Fruit fly (Drosophila melanogaster): ENCODE results near the gene CG4408.

Gene CG4408

DNA sequence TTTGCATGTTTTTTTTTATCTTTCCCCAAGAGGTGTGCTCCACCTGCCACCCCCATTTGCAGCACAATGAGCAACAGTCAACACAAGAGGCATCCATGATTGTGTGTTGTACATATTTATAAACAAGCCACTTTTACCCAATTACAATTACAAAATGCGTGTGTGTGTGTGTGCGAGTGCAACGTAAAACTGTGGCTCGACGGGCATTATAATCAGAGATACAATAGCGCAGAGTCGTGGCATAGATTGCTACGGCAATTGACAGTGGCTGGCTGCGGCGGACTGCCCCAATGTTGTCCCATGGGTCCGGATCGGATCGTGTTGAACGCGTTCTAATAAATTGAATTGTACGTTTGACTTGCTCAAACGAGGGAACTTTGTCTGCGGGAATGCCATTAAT is 25.1 kb downstream of the CG4408 start:
- no peak for TF ChIP-seq CG13204 (GFP tag; optimal IDR thresholded peaks at IDR 0.05)
- TF ChIP-seq fd96Ca (GFP tag; IDR thresholded peaks at IDR 0.05), result no peak
- no peak for TF ChIP-seq CG14655 (GFP tag; optimal IDR thresholded peaks at IDR 0.05)
- no peak for TF ChIP-seq gl (tag; optimal IDR thresholded peaks at IDR 0.05)
- TF ChIP-seq EcR (GFP tag; optimal IDR thresholded peaks at IDR 0.05), result no peak
- TF ChIP-seq CG8159 (tag; optimal IDR thresholded peaks at IDR 0.05), result no peak
- no peak for TF ChIP-seq Pif1A (GFP tag; optimal IDR thresholded peaks at IDR 0.05)
- TF ChIP-seq rn (GFP tag; IDR thresholded peaks at IDR 0.05), result no peak
- TF ChIP-seq CG9948 (tag; optimal IDR thresholded peaks at IDR 0.05), result no peak
- TF ChIP-seq Pif1B (GFP tag; optimal IDR thresholded peaks at IDR 0.05), result no peak
- no peak for TF ChIP-seq CG4496 (GFP tag; IDR thresholded peaks at IDR 0.05)
- no peak for TF ChIP-seq CG34367 (tag; optimal IDR thresholded peaks at IDR 0.05)

DNA sequence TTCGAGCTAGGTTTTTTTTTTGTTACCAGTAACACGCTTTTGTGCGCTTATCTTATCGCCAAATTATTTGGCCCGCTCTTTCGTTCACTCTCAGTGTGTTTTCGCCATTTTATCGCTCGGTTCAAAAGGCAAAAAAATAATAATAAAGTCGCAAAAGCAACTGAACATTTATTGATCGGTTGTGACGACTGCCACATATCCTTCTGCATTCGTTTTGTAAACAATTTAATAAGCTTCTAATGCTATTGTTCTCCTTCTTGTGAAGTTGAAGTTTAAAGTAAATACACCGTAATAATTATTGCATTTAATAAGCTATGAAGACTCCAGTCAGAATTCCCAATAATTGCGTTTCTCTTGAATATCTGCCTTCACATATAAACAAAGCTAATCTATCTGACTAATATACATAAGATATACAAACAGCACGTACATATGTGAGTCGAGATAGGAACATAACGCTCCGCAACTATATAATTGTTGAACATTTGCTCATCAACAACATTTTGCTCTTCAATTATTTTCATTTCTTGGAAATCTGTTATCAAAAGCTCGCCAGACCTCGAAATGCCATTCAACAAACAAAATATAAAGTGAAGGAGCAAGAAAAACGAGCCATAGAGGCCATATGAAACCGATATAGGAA is 26.1 kb downstream of the CG4408 start:
- TF ChIP-seq CG8301 (tag; optimal IDR thresholded peaks at IDR 0.05), result no peak
- no peak for TF ChIP-seq CG12605 (GFP tag; IDR thresholded peaks at IDR 0.05)
- no peak for TF ChIP-seq CG10348 (GFP tag; IDR thresholded peaks at IDR 0.05)
- TF ChIP-seq Snoo (tag; optimal IDR thresholded peaks at IDR 0.05), result peak; percentile 6

DNA sequence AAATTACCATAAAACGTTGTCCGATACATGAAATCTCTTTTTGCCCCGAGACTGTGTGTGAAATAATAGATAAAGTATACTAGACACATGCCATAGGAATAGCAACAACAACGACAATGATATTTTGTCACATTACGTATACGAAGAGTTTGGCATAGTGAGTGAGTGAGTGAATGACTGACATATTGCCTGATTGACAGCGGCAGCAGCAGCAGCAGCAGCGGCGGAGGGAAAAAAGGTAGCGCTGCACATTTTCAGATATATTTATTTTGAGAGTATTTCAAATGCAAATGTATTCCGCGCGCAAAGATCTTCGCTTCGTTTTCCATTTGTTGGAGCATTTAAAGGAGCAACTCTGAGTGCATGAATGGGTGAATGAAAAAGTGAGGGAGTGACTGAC is 26.9 kb downstream of the CG4408 start:
- TF ChIP-seq CG14655 (GFP tag; optimal IDR thresholded peaks at IDR 0.05) (no peak), EcR (GFP tag; optimal IDR thresholded peaks at IDR 0.05) (no peak), CG17806 (tag; optimal IDR thresholded peaks at IDR 0.05) (no peak), CG8159 (tag; optimal IDR thresholded peaks at IDR 0.05) (no peak), CG8301 (tag; optimal IDR thresholded peaks at IDR 0.05) (no peak), Ets98B (GFP tag; IDR thresholded peaks at IDR 0.05) (no peak), fd96Ca (GFP tag; IDR thresholded peaks at IDR 0.05) (no peak)

DNA sequence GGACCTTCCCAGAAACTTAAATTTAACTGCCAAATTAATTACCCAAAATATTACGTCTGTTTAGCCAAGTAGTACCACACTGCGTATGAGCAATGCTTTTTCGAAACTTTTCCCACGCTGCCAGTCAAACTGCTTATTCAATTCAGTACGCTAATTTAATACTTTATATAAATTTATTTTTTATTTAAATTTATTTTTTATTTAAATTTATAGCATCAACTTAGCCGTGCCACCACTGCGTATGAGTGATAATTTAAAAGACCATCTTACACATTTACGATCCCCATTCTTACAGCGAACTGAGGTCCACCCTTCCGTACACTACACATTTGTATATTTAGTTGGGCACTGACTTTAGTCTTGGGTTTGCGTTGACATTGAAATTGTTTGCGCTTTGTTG is 27.8 kb downstream of the CG4408 start:
- TF ChIP-seq CG9948 (tag; optimal IDR thresholded peaks at IDR 0.05) (peak; percentile 67), CG14655 (GFP tag; optimal IDR thresholded peaks at IDR 0.05) (peak; percentile 82), CG8159 (tag; optimal IDR thresholded peaks at IDR 0.05) (peak; percentile 94), Snoo (tag; optimal IDR thresholded peaks at IDR 0.05) (peak; percentile 27), CG8301 (tag; optimal IDR thresholded peaks at IDR 0.05) (peak; percentile 65), EcR (GFP tag; optimal IDR thresholded peaks at IDR 0.05) (no peak), CG10348 (GFP tag; IDR thresholded peaks at IDR 0.05) (no peak), gl (tag; optimal IDR thresholded peaks at IDR 0.05) (no peak), fd96Ca (GFP tag; IDR thresholded peaks at IDR 0.05) (peak; percentile 59; the same call in 1 of the 3 replicates), CG13204 (GFP tag; optimal IDR thresholded peaks at IDR 0.05) (peak; percentile 13), Ets98B (GFP tag; IDR thresholded peaks at IDR 0.05) (no peak; the same call in 1 of the 2 replicates), CG4496 (GFP tag; IDR thresholded peaks at IDR 0.05) (no peak; the same call in 2 of the 3 replicates), CG32121 (GFP tag; IDR thresholded peaks at IDR 0.05) (peak; percentile 50; the same call in 1 of the 2 replicates), Pif1B (GFP tag; optimal IDR thresholded peaks at IDR 0.05) (peak; percentile 47), D1 (tag; optimal IDR thresholded peaks at IDR 0.05) (peak; percentile 54), CG15710 (tag; optimal IDR thresholded peaks at IDR 0.05) (peak; percentile 73), rn (GFP tag; IDR thresholded peaks at IDR 0.05) (no peak), Pif1A (GFP tag; optimal IDR thresholded peaks at IDR 0.05) (peak; percentile 63), CG34367 (tag; optimal IDR thresholded peaks at IDR 0.05) (peak; percentile 67), CG17806 (tag; optimal IDR thresholded peaks at IDR 0.05) (peak; percentile 51), CG12605 (GFP tag; IDR thresholded peaks at IDR 0.05) (0 out of 2 replicates have a peak, but pooled peaks have one; percentile 16)

DNA sequence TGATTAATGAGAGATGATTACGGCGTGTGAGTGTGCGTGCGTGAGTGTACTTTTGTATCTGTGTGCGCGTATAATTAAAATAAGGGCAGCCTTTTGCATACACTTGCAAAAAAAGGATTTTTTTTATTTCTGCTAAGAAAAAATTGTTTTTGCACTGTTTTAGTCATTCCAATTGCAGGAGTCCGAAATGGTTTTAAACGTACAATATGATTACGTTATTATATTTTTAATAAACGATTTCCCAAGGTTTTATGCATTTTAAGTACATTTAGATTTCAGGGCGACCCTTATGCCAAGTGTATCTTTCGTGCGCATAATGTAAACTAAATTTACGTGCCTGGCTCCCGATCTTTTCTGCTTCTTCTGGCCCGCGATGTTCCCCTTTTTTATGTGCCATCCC is 28.5 kb downstream of the CG4408 start:
- TF ChIP-seq EcR (GFP tag; optimal IDR thresholded peaks at IDR 0.05), result no peak
- TF ChIP-seq CG8159 (tag; optimal IDR thresholded peaks at IDR 0.05), result peak; percentile 76
- peak; percentile 45; the same call in 1 of the 2 replicates for TF ChIP-seq Ets98B (GFP tag; IDR thresholded peaks at IDR 0.05)
- TF ChIP-seq CG13204 (GFP tag; optimal IDR thresholded peaks at IDR 0.05), result no peak
- no peak for TF ChIP-seq CG12605 (GFP tag; IDR thresholded peaks at IDR 0.05)
- peak; percentile 75 for TF ChIP-seq CG15710 (tag; optimal IDR thresholded peaks at IDR 0.05)
- TF ChIP-seq gl (tag; optimal IDR thresholded peaks at IDR 0.05), result peak; percentile 57
- peak; percentile 67 for TF ChIP-seq CG9948 (tag; optimal IDR thresholded peaks at IDR 0.05)
- TF ChIP-seq rn (GFP tag; IDR thresholded peaks at IDR 0.05), result no peak
- peak; percentile 64 for TF ChIP-seq CG14655 (GFP tag; optimal IDR thresholded peaks at IDR 0.05)
- TF ChIP-seq CG10348 (GFP tag; IDR thresholded peaks at IDR 0.05), result no peak
- peak; percentile 52 for TF ChIP-seq Pif1B (GFP tag; optimal IDR thresholded peaks at IDR 0.05)
- TF ChIP-seq Snoo (tag; optimal IDR thresholded peaks at IDR 0.05), result peak; percentile 55
- TF ChIP-seq CG34367 (tag; optimal IDR thresholded peaks at IDR 0.05), result peak; percentile 64
- peak; percentile 58 for TF ChIP-seq CG8301 (tag; optimal IDR thresholded peaks at IDR 0.05)
- peak; percentile 77 for TF ChIP-seq CG17806 (tag; optimal IDR thresholded peaks at IDR 0.05)
- peak; percentile 59 for TF ChIP-seq CG32121 (GFP tag; IDR thresholded peaks at IDR 0.05)
- peak; percentile 42; the same call in 1 of the 3 replicates for TF ChIP-seq fd96Ca (GFP tag; IDR thresholded peaks at IDR 0.05)
- peak; percentile 55 for TF ChIP-seq Pif1A (GFP tag; optimal IDR thresholded peaks at IDR 0.05)
- TF ChIP-seq D1 (tag; optimal IDR thresholded peaks at IDR 0.05), result no peak
- TF ChIP-seq CG4496 (GFP tag; IDR thresholded peaks at IDR 0.05), result peak; percentile 63; the same call in 2 of the 3 replicates
